Fruit fly (Drosophila melanogaster) whole organism, embryonic: ENCODE data around the gene bb8.

ENCODE experiments used
- Abd-B ChIP-seq: fragments of 200-800 bp; sonication (Bioruptor generic); optimal IDR thresholded peaks from 2 replicates; lab custom pipeline; 2018; ENCODE audit warnings: missing biosample characterization, mild to moderate bottlenecking, missing genetic modification characterization, moderate library complexity
- CG10979 ChIP-seq: fragments of 200-800 bp; sonication (Bioruptor generic); optimal IDR thresholded peaks from 2 replicates; lab custom pipeline; 2018; ENCODE audit warnings: missing biosample characterization, mild to moderate bottlenecking, missing genetic modification characterization, moderate library complexity
- CG2199 ChIP-seq: fragments of 200-800 bp; sonication (Bioruptor generic); IDR thresholded peaks from 3 replicates; pipeline ENCODE4 v1.3.6; 2022; ENCODE audit warnings: missing biosample characterization, missing genetic modification characterization
- CG31388 ChIP-seq: fragments of 200-800 bp; sonication (Bioruptor generic); optimal IDR thresholded peaks from 2 replicates; lab custom pipeline; 2016; ENCODE audit warnings: missing biosample characterization, missing genetic modification characterization
- CG32772 ChIP-seq: fragments of 200-800 bp; sonication (Bioruptor generic); IDR thresholded peaks from 2 replicates; pipeline ENCODE4 v1.3.6; 2022; ENCODE audit warnings: missing biosample characterization, missing genetic modification characterization
- CG9215 ChIP-seq: fragments of 200-800 bp; sonication (Bioruptor generic); IDR thresholded peaks from 2 replicates; pipeline ENCODE4 v1.3.6; 2022; ENCODE audit warnings: missing biosample characterization, missing genetic modification characterization
- Mrtf ChIP-seq: fragments of 200-800 bp; sonication (Bioruptor generic); IDR thresholded peaks from 3 replicates; pipeline ENCODE4 v1.3.6; 2022; ENCODE audit warnings: missing biosample characterization, missing genetic modification characterization
- TFAM ChIP-seq: fragments of 200-800 bp; sonication (Bioruptor generic); optimal IDR thresholded peaks from 2 replicates; lab custom pipeline; 2017; ENCODE audit warnings: missing biosample characterization, missing genetic modification characterization, inconsistent platforms
- nau ChIP-seq: fragments of 200-800 bp; sonication (Bioruptor generic); optimal IDR thresholded peaks from 3 replicates; lab custom pipeline; 2017; ENCODE audit warnings: missing biosample characterization, mild to moderate bottlenecking, missing genetic modification characterization, missing genetic modification reagents
- pita ChIP-seq: fragments of 200-800 bp; sonication (Bioruptor generic); optimal IDR thresholded peaks from 2 replicates; lab custom pipeline; 2017; ENCODE audit warnings: missing biosample characterization, mild to moderate bottlenecking, missing genetic modification characterization
- zfh2 ChIP-seq: fragments of 200-800 bp; sonication (Bioruptor generic); optimal IDR thresholded peaks from 2 replicates; lab custom pipeline; 2016; ENCODE audit warnings: missing biosample characterization, missing genetic modification characterization

DNA sequence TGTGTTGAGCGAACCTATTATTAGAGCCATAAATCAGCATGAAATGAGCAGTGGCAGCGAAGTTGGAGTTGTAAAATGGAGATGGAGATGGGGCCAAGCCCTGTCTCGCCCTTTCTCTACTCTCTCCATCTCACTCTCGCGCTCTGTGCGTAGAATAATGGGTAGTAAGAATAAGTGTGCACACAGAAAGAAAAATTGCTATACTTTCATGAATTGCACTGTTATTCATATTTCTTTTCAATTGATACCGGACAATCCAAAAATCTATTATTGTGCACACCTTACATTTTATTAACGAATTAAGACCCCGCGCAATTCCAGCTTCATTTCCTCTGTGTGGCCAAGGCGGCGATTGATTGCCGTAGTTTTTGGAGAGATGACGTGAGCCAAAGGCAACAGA, 10.2 kb downstream of the bb8 start:
- TF ChIP-seq CG31388 (GFP tag; lab: Kevin White, UChicago) (no peak), TFAM (GFP tag; lab: Kevin White, UChicago) (no peak), CG2199 (GFP tag; lab: Robert Waterston, UW) (no peak), pita (no peak), zfh2 (GFP tag; lab: Kevin White, UChicago) (no peak), nau (GFP tag; lab: Kevin White, UChicago) (no peak), CG10979 (tag; lab: Kevin White, UChicago) (no peak), Abd-B (GFP tag; lab: Kevin White, UChicago) (no peak), CG9215 (GFP tag; lab: Robert Waterston, UW) (no peak), Mrtf (no peak), CG32772 (GFP tag; lab: Robert Waterston, UW) (no peak)
